Worm (Caenorhabditis elegans) whole organism, L3 larva: ENCODE results near the gene F01F1.2.
A peak's percentile ranks its signal among the peaks of the same experiment; 100 is the strongest.

Experiments used
- elt-3 ChIP-seq, 3 experiments: fragments of 150-350 bp in 1 of 3; sonication (generic microtip) in 2 of 3; optimal IDR thresholded peaks; 2 replicates in 2 of 3; 4 replicates in 1 of 3; lab custom pipeline; 2014 to 2017; ENCODE audit warnings: missing biosample characterization in 3 of 3, missing genetic modification characterization in 3 of 3
- nhr-11 ChIP-seq: fragments of 150-350 bp; optimal IDR thresholded peaks from 2 replicates; lab custom pipeline; 2014; ENCODE audit warnings: missing biosample characterization, missing genetic modification characterization
- pha-4 ChIP-seq: fragments of 150-350 bp; optimal IDR thresholded peaks from 2 replicates; lab custom pipeline; 2014; ENCODE audit warnings: missing biosample characterization, missing genetic modification reagents, missing genetic modification characterization
- unc-39 ChIP-seq: sonication (generic microtip); optimal IDR thresholded peaks from 4 replicates; lab custom pipeline; 2017; ENCODE audit warnings: missing biosample characterization, missing genetic modification characterization

ce11 chrIII:5839147-5839546, 39.2 kb upstream of the F01F1.2 start:
- TF ChIP-seq nhr-11 (tag; lab: Kevin White, UChicago) (no peak), pha-4 (tag; lab: Kevin White, UChicago) (no peak), unc-39 (tag; lab: Kevin White, UChicago) (no peak), elt-3 (tag; optimal IDR thresholded peaks at IDR 0.05; lab: Kevin White, UChicago) (peak in 1 of 3 experiments; percentile 10)
